Worm (Caenorhabditis elegans) whole organism, L3 larva: ENCODE results near the gene ZK1127.12.

Experiments
- ama-1 ChIP-seq: fragments of 150-350 bp; optimal IDR thresholded peaks from 2 replicates; lab custom pipeline; 2018
- ceh-82 ChIP-seq: fragments of 150-350 bp; optimal IDR thresholded peaks from 2 replicates; lab custom pipeline; 2014; ENCODE audit warnings: missing biosample characterization, missing genetic modification characterization
- nhr-28 ChIP-seq: fragments of 150-350 bp; optimal IDR thresholded peaks from 2 replicates; lab custom pipeline; 2014; ENCODE audit warnings: missing biosample characterization, missing genetic modification characterization

DNA sequence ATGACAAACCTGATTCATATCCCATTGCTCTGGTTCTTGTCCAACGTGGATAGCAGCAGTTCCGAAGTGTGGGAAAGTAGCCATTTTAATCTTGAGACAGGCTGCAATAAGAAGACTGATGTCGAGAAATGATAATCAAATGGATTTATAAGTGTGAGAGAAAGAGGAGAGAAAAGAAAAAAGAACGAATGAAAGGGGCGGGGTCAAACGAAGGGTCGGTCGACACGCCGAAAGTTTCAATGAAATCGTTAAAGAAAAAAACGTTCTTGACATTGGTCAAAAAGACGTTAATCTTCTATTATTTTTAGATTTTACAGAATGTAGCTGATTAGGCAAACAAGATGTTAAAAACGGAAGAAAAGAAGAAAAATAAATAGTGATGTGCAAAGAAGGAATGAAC is 6.0 kb downstream of the ZK1127.12 start, which contains the start of gene cth-2:
- TF ChIP-seq nhr-28 (tag; lab: Kevin White, UChicago) = no peak
- TF ChIP-seq ceh-82 = no peak
- TF ChIP-seq ama-1 = no peak
